Worm (Caenorhabditis elegans) whole organism, L3 larva: ENCODE results near the gene nhr-235.

Source experiments
- ama-1 ChIP-seq: fragments of 150-350 bp; optimal IDR thresholded peaks from 2 replicates; lab custom pipeline; 2018
- ceh-28 ChIP-seq: fragments of 150-350 bp; optimal IDR thresholded peaks from 2 replicates; lab custom pipeline; 2014; ENCODE audit warnings: missing biosample characterization, missing genetic modification reagents, missing genetic modification characterization
- daf-12 ChIP-seq: fragments of 150-350 bp; optimal IDR thresholded peaks from 2 replicates; lab custom pipeline; 2014; ENCODE audit warnings: missing biosample characterization, missing genetic modification reagents, missing genetic modification characterization
- egl-27 ChIP-seq: sonication (generic microtip); optimal IDR thresholded peaks from 4 replicates; lab custom pipeline; 2017; ENCODE audit warnings: missing biosample characterization, missing genetic modification reagents, missing genetic modification characterization
- fkh-10 ChIP-seq: sonication (generic microtip); optimal IDR thresholded peaks from 2 replicates; lab custom pipeline; 2017; ENCODE audit warnings: missing biosample characterization, missing genetic modification reagents, missing genetic modification characterization
- lin-39 ChIP-seq: fragments of 150-350 bp; optimal IDR thresholded peaks from 2 replicates; lab custom pipeline; 2018; ENCODE audit warnings: missing biosample characterization, missing genetic modification reagents, missing genetic modification characterization
- mdl-1 ChIP-seq: fragments of 150-350 bp; optimal IDR thresholded peaks from 2 replicates; lab custom pipeline; 2014; ENCODE audit warnings: missing biosample characterization, missing genetic modification characterization
- nhr-12 ChIP-seq: fragments of 150-350 bp; optimal IDR thresholded peaks from 2 replicates; lab custom pipeline; 2014; ENCODE audit warnings: missing biosample characterization, missing genetic modification characterization
- nhr-43 ChIP-seq: sonication (generic microtip); optimal IDR thresholded peaks from 2 replicates; lab custom pipeline; 2016; ENCODE audit warnings: mild to moderate bottlenecking, missing genetic modification characterization, missing compliant biosample characterization; ENCODE audit not compliant: poor library complexity, severe bottlenecking
- nhr-77 ChIP-seq: fragments of 150-350 bp; optimal IDR thresholded peaks from 2 replicates; lab custom pipeline; 2014; ENCODE audit warnings: missing biosample characterization, missing genetic modification characterization
- pha-4 ChIP-seq: fragments of 150-350 bp; optimal IDR thresholded peaks from 2 replicates; lab custom pipeline; 2014; ENCODE audit warnings: missing biosample characterization, missing genetic modification reagents, missing genetic modification characterization
- pqm-1 ChIP-seq: fragments of 150-350 bp; optimal IDR thresholded peaks from 2 replicates; lab custom pipeline; 2017; ENCODE audit warnings: missing biosample characterization, missing genetic modification characterization, inconsistent platforms
- sea-2 ChIP-seq: fragments of 150-350 bp; sonication (generic microtip); optimal IDR thresholded peaks from 4 replicates; lab custom pipeline; 2014; ENCODE audit warnings: missing biosample characterization, missing genetic modification reagents, missing genetic modification characterization
- skn-1 ChIP-seq: fragments of 150-350 bp; optimal IDR thresholded peaks from 2 replicates; lab custom pipeline; 2014; ENCODE audit warnings: missing biosample characterization, missing genetic modification characterization

- TF ChIP-seq pqm-1 (tag; lab: Kevin White, UChicago) (no peak), ceh-28 (peak; percentile 69), mdl-1 (no peak), lin-39 (no peak), sea-2 (no peak), nhr-12 (tag; lab: Kevin White, UChicago) (no peak), egl-27 (no peak), nhr-77 (tag; lab: Kevin White, UChicago) (no peak), pha-4 (tag; lab: Kevin White, UChicago) (no peak), ama-1 (lab: Kevin White, UChicago) (no peak), daf-12 (tag; lab: Kevin White, UChicago) (no peak), nhr-43 (tag; lab: Kevin White, UChicago) (no peak), fkh-10 (GFP tag; lab: Kevin White, UChicago) (no peak), skn-1 (no peak)
These were observed 30.7 kb downstream of the nhr-235 start for ce11 chrII:12670877-12671864.
